Worm (Caenorhabditis elegans): ENCODE data around the gene sra-39.

sra-39 gene

DNA sequence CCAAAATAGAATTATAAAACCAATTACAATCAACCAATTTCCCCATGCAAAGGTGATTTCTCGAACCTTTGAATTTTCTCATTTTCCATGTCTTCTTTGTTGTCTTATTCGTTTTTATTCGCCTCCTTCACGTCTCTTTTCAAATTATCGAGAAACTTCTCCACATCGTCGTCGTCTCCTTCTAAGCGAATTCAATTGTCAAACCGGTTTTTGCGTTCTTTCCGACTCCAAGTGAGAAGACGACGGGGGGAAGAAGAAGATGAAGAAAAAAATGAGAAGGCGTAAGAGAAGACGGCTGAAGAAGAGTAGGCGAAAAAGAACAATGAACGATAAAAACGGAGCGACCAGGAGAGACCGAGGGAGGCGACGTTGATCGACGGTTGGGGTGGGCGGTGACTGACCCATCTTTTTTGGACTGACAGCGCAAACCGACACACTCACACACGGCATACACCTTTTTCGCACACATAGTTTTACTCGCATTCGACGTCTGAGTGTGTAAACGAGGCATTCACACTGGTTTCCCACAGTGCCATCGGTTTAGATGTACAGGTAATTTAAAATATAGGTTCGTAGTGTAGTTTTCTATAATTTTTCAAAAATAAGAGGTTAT, 17.3 kb upstream of the sra-39 start (continued):
- no peak for TF ChIP-seq nhr-11 (tag; optimal IDR thresholded peaks at IDR 0.05)
- TF ChIP-seq fkh-2 (tag; optimal IDR thresholded peaks at IDR 0.05): no peak

- peak; percentile 14 for TF ChIP-seq nhr-23 (tag; optimal IDR thresholded peaks at IDR 0.05)
- TF ChIP-seq lin-15B (tag; optimal IDR thresholded peaks at IDR 0.05): peak; percentile 11
- peak; percentile 20 for TF ChIP-seq nfya-1 (tag; optimal IDR thresholded peaks at IDR 0.05; ENCODE audit: insufficient read depth)
- no peak for TF ChIP-seq egl-5 (tag; optimal IDR thresholded peaks at IDR 0.05)
- no peak for TF ChIP-seq elt-1 (tag; optimal IDR thresholded peaks at IDR 0.05)
- TF ChIP-seq lin-39 (tag; optimal IDR thresholded peaks at IDR 0.05): no peak
- TF ChIP-seq ama-1 (optimal IDR thresholded peaks at IDR 0.05): no peak
These were observed 14.9 kb upstream of the sra-39 start for ce11 chrX:13918143-13918542.

ce11 chrX:13917121-13917755, 14.0 kb upstream of the sra-39 start, which contains the start of gene ekl-5:
TSS of gene ekl-5 (minus strand) at chrX:13917171.
- TF ChIP-seq mdl-1 (tag; optimal IDR thresholded peaks at IDR 0.05) (no peak), fkh-10 (GFP tag; optimal IDR thresholded peaks at IDR 0.05) (no peak), nhr-237 (tag; optimal IDR thresholded peaks at IDR 0.05) (no peak), eor-1 (tag; optimal IDR thresholded peaks at IDR 0.05) (no peak), ceh-16 (tag; optimal IDR thresholded peaks at IDR 0.05) (no peak), pqm-1 (tag; optimal IDR thresholded peaks at IDR 0.05) (peak; percentile 13), elt-1 (tag; optimal IDR thresholded peaks at IDR 0.05) (no peak), nhr-67 (tag; optimal IDR thresholded peaks at IDR 0.05) (no peak), ZK546.5 (tag; optimal IDR thresholded peaks at IDR 0.05) (no peak), ceh-28 (tag; optimal IDR thresholded peaks at IDR 0.05) (peak; percentile 85), zag-1 (tag; optimal IDR thresholded peaks at IDR 0.05) (no peak), snpc-4 (tag; optimal IDR thresholded peaks at IDR 0.05) (peak; percentile 32), tbx-2 (tag; optimal IDR thresholded peaks at IDR 0.05) (no peak), skn-1 (tag; optimal IDR thresholded peaks at IDR 0.05) (no peak), egl-27 (tag; optimal IDR thresholded peaks at IDR 0.05) (no peak), jun-1 (tag; optimal IDR thresholded peaks at IDR 0.05) (peak; percentile 25), lin-15B (tag; optimal IDR thresholded peaks at IDR 0.05) (no peak), hmg-11 (tag; optimal IDR thresholded peaks at IDR 0.05) (peak; percentile 75), pha-4 (tag; optimal IDR thresholded peaks at IDR 0.05) (peak; percentile 83), ama-1 (optimal IDR thresholded peaks at IDR 0.05) (no peak), nhr-12 (tag; optimal IDR thresholded peaks at IDR 0.05) (no peak), nfya-1 (tag; optimal IDR thresholded peaks at IDR 0.05; ENCODE audit: insufficient read depth) (peak; percentile 74), ztf-4 (tag; optimal IDR thresholded peaks at IDR 0.05) (no peak), egl-5 (tag; optimal IDR thresholded peaks at IDR 0.05) (peak; percentile 83), lin-39 (tag; optimal IDR thresholded peaks at IDR 0.05) (peak; percentile 59), nhr-25 (tag; optimal IDR thresholded peaks at IDR 0.05) (peak; percentile 72), nhr-76 (tag; optimal IDR thresholded peaks at IDR 0.05) (no peak), elt-2 (tag; optimal IDR thresholded peaks at IDR 0.05) (peak; percentile 54), nhr-23 (tag; optimal IDR thresholded peaks at IDR 0.05) (peak; percentile 38), aly-2 (tag; optimal IDR thresholded peaks at IDR 0.05) (no peak), elt-3 (tag; optimal IDR thresholded peaks at IDR 0.05) (peak in 2 of 3 experiments; percentile 9 to 73), sea-2 (GFP tag; optimal IDR thresholded peaks at IDR 0.05) (no peak), R02D3.7 (tag; optimal IDR thresholded peaks at IDR 0.05) (peak; percentile 16)

- no peak for TF ChIP-seq nhr-237 (tag; optimal IDR thresholded peaks at IDR 0.05)
- peak; percentile 35 for TF ChIP-seq hmg-11 (tag; optimal IDR thresholded peaks at IDR 0.05)
- no peak for TF ChIP-seq nhr-67 (tag; optimal IDR thresholded peaks at IDR 0.05)
- no peak for TF ChIP-seq pha-4 (tag; optimal IDR thresholded peaks at IDR 0.05)
- TF ChIP-seq nhr-76 (tag; optimal IDR thresholded peaks at IDR 0.05): no peak
- TF ChIP-seq unc-39 (tag; optimal IDR thresholded peaks at IDR 0.05): no peak
These were observed 11.1 kb upstream of the sra-39 start, which contains the start of gene Y26E6A.2 for ce11 chrX:13914289-13914688. TSS of gene Y26E6A.2 (minus strand) at chrX:13914389.

Data from whole organism, L3 larva.